Worm (Caenorhabditis elegans): ENCODE measurements around the gene mxl-3.

DNA sequence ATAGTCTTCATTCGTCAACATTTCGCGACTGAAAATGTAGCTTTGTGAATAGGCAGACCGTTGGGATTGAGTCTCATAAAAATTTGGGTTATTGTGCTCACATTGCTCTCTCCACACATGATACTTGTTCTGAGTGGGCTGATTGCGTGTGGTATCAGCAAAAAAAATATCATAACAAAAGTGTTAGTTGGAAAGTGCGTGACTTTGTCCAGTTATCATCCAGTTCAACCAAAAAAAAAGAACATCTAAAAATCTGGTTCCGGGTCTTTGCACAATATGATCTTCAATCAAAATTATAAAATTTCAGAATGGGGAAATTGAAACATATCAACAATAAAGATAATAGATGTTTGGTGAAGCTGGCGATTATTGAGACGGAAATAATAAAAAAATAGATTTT is 50.1 kb downstream of the mxl-3 start, which contains the start of gene srd-39:
- TF ChIP-seq fos-1 (tag; optimal IDR thresholded peaks at IDR 0.05) (no peak), nhr-28 (tag; optimal IDR thresholded peaks at IDR 0.05) (no peak), snpc-4 (tag; optimal IDR thresholded peaks at IDR 0.05) (no peak), nhr-12 (tag; optimal IDR thresholded peaks at IDR 0.05) (no peak), nhr-237 (tag; optimal IDR thresholded peaks at IDR 0.05) (no peak)
